ENCODE assay signal across 1 fruit fly cellular context in the genomic region with DNA sequence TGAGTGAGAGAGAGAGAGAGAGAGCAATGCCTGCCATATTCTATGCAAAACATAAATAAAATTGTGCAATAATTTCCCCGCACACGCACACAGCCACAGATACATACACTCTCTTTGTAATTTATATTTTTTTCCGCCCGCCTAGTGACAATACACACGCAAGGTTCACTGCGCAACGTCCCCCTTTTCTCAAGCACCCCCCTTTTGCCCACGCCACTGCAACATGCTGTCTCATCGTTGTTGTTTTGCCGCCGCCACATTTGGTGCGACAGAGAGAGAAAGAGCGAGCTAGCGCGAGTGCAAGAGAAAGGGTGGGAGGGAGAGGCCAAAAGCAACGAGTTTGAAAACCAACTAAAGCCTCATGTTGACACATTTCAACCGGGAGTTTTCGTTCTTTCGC.
TF ChIP-seq lines count a peak whose summit lies in the region.

No protein-coding gene starts in this region.

TF ChIP-seq in whole organism, embryonic, 481 proteins besides CTCF, POLR2A, EP300 and RAD21 (continued from another document and continues in another):
- no peak for TF ChIP-seq CG7745 (tag; optimal IDR thresholded peaks at IDR 0.05; lab: Kevin White, UChicago)
- TF ChIP-seq nom (GFP tag; optimal IDR thresholded peaks at IDR 0.05; lab: Kevin White, UChicago): peak; percentile 75
- TF ChIP-seq gem (tag; optimal IDR thresholded peaks at IDR 0.05; lab: Kevin White, UChicago): no peak
- peak; percentile 66; the same call in 1 of the 3 replicates for TF ChIP-seq otp (GFP tag; IDR thresholded peaks at IDR 0.05; lab: Robert Waterston, UW)
- TF ChIP-seq Nf-YB (GFP tag; optimal IDR thresholded peaks at IDR 0.05; lab: Kevin White, UChicago): peak; percentile 23
- TF ChIP-seq Sin3A (optimal IDR thresholded peaks at IDR 0.05; lab: Kevin White, UChicago): no peak
- peak; percentile 49 for TF ChIP-seq dmrt11E (tag; optimal IDR thresholded peaks at IDR 0.05; lab: Kevin White, UChicago)
- no peak for TF ChIP-seq Doc2 (GFP tag; IDR thresholded peaks at IDR 0.05; lab: Robert Waterston, UW)
- TF ChIP-seq Awh (GFP tag; IDR thresholded peaks at IDR 0.05; lab: Robert Waterston, UW): peak; percentile 78
- TF ChIP-seq Rx (GFP tag; IDR thresholded peaks at IDR 0.05; lab: Robert Waterston, UW): peak; percentile 62
- 0 out of 2 replicates have a peak, but pooled peaks have one; percentile 27 for TF ChIP-seq Nf-YA (GFP tag; IDR thresholded peaks at IDR 0.05; lab: Robert Waterston, UW)
- TF ChIP-seq CG5245 (GFP tag; optimal IDR thresholded peaks at IDR 0.05; lab: Kevin White, UChicago): peak; percentile 29
- TF ChIP-seq zf30C (GFP tag; optimal IDR thresholded peaks at IDR 0.05; lab: Kevin White, UChicago): no peak
- TF ChIP-seq bsh (GFP tag; optimal IDR thresholded peaks at IDR 0.05; lab: Kevin White, UChicago): peak in 1 of 2 experiments; percentile 45
- no peak for TF ChIP-seq CG12219 (GFP tag; optimal IDR thresholded peaks at IDR 0.05; lab: Kevin White, UChicago)
- peak; percentile 66 for TF ChIP-seq CG8944 (GFP tag; optimal IDR thresholded peaks at IDR 0.05; lab: Kevin White, UChicago)
- TF ChIP-seq ssp (GFP tag; IDR thresholded peaks at IDR 0.05; lab: Robert Waterston, UW): peak; percentile 27; the same call in 1 of the 2 replicates
- TF ChIP-seq salm (tag; optimal IDR thresholded peaks at IDR 0.05; lab: Kevin White, UChicago): no peak
- peak; percentile 42; the same call in 1 of the 2 replicates for TF ChIP-seq CG11696 (GFP tag; IDR thresholded peaks at IDR 0.05; lab: Robert Waterston, UW)
- no peak for TF ChIP-seq cad (GFP tag; optimal IDR thresholded peaks at IDR 0.05; lab: Kevin White, UChicago)
- peak; percentile 75 for TF ChIP-seq CG10321 (GFP tag; IDR thresholded peaks at IDR 0.05; lab: Robert Waterston, UW)
- peak; percentile 30 for TF ChIP-seq Max (GFP tag; optimal IDR thresholded peaks at IDR 0.05; lab: Kevin White, UChicago)
- peak; percentile 25 for TF ChIP-seq Fer3 (tag; optimal IDR thresholded peaks at IDR 0.05; lab: Kevin White, UChicago)
- TF ChIP-seq fru (optimal IDR thresholded peaks at IDR 0.05; lab: Kevin White, UChicago): no peak
- TF ChIP-seq CG14050 (GFP tag; IDR thresholded peaks at IDR 0.05; lab: Robert Waterston, UW): peak; percentile 55
- TF ChIP-seq CG9932 (GFP tag; IDR thresholded peaks at IDR 0.05; lab: Robert Waterston, UW): peak; percentile 67
- TF ChIP-seq Trl (optimal IDR thresholded peaks at IDR 0.05; lab: Kevin White, UChicago): peak; percentile 51 to 75
- TF ChIP-seq Trl (GFP tag; optimal IDR thresholded peaks at IDR 0.05; lab: Kevin White, UChicago): peak; percentile 16
- peak; percentile 36 for TF ChIP-seq CG2712 (tag; optimal IDR thresholded peaks at IDR 0.05; lab: Kevin White, UChicago)
- peak; percentile 12 for TF ChIP-seq Hey (tag; optimal IDR thresholded peaks at IDR 0.05; lab: Kevin White, UChicago)
- peak; percentile 51; the same call in 1 of the 2 replicates for TF ChIP-seq bowl (GFP tag; IDR thresholded peaks at IDR 0.05; lab: Robert Waterston, UW)
- TF ChIP-seq onecut (GFP tag; IDR thresholded peaks at IDR 0.05; lab: Robert Waterston, UW): peak; percentile 42; the same call in 1 of the 2 replicates
- peak; percentile 1 for TF ChIP-seq pfk (GFP tag; optimal IDR thresholded peaks at IDR 0.05; lab: Kevin White, UChicago)
- peak; percentile 65; the same call in 3 of the 4 replicates for TF ChIP-seq Gug (GFP tag; IDR thresholded peaks at IDR 0.05; lab: Robert Waterston, UW)
- peak; percentile 76 for TF ChIP-seq lbe (GFP tag; optimal IDR thresholded peaks at IDR 0.05; lab: Kevin White, UChicago)
- TF ChIP-seq gcm2 (GFP tag; optimal IDR thresholded peaks at IDR 0.05; lab: Kevin White, UChicago): peak; percentile 16
- TF ChIP-seq nmo (GFP tag; optimal IDR thresholded peaks at IDR 0.05; lab: Kevin White, UChicago): peak; percentile 48
- peak; percentile 47 for TF ChIP-seq repo (GFP tag; optimal IDR thresholded peaks at IDR 0.05; lab: Kevin White, UChicago)
- TF ChIP-seq bbx (GFP tag; IDR thresholded peaks at IDR 0.05; lab: Robert Waterston, UW; ENCODE audit: partially characterized antibody): 0 out of 2 replicates have a peak, but pooled peaks have one; percentile 17
- peak; percentile 38 for TF ChIP-seq Oli (tag; optimal IDR thresholded peaks at IDR 0.05; lab: Kevin White, UChicago)
- TF ChIP-seq fu2 (GFP tag; optimal IDR thresholded peaks at IDR 0.05; lab: Kevin White, UChicago): peak; percentile 53
- peak; percentile 29 for TF ChIP-seq CG16815 (GFP tag; optimal IDR thresholded peaks at IDR 0.05; lab: Kevin White, UChicago)
- TF ChIP-seq lilli (GFP tag; optimal IDR thresholded peaks at IDR 0.05; lab: Kevin White, UChicago): peak; percentile 81
- no peak for TF ChIP-seq Sox100B (GFP tag; optimal IDR thresholded peaks at IDR 0.05; lab: Kevin White, UChicago)
- peak; percentile 60 for TF ChIP-seq ind (GFP tag; optimal IDR thresholded peaks at IDR 0.05; lab: Kevin White, UChicago)
- 0 out of 2 replicates have a peak, but pooled peaks have one; percentile 48 for TF ChIP-seq aop (GFP tag; IDR thresholded peaks at IDR 0.05; lab: Robert Waterston, UW)
- no peak for TF ChIP-seq lov (optimal IDR thresholded peaks at IDR 0.05; lab: Kevin White, UChicago)
- 0 out of 3 replicates have a peak, but pooled peaks have one; percentile 57 for TF ChIP-seq lov (GFP tag; IDR thresholded peaks at IDR 0.05; lab: Robert Waterston, UW)
- TF ChIP-seq Mad (GFP tag; optimal IDR thresholded peaks at IDR 0.05; lab: Kevin White, UChicago): peak; percentile 61
- TF ChIP-seq Oaz (GFP tag; IDR thresholded peaks at IDR 0.05; lab: Robert Waterston, UW): peak; percentile 41; the same call in 1 of the 2 replicates
- peak; percentile 72 for TF ChIP-seq chn (GFP tag; optimal IDR thresholded peaks at IDR 0.05; lab: Kevin White, UChicago)
- TF ChIP-seq Dll (GFP tag; IDR thresholded peaks at IDR 0.05; lab: Robert Waterston, UW; ENCODE audit: partially characterized antibody): no peak
- peak; percentile 0 for TF ChIP-seq fd64A (GFP tag; optimal IDR thresholded peaks at IDR 0.05; lab: Kevin White, UChicago)
- TF ChIP-seq Dip3 (GFP tag; optimal IDR thresholded peaks at IDR 0.05; lab: Kevin White, UChicago): peak; percentile 69
- TF ChIP-seq wek (GFP tag; optimal IDR thresholded peaks at IDR 0.05; lab: Kevin White, UChicago): peak; percentile 27
- no peak for TF ChIP-seq CG4820 (GFP tag; optimal IDR thresholded peaks at IDR 0.05; lab: Kevin White, UChicago)
- TF ChIP-seq ara (GFP tag; IDR thresholded peaks at IDR 0.05; lab: Robert Waterston, UW): peak; percentile 62; the same call in 1 of the 2 replicates
- TF ChIP-seq Kr (GFP tag; optimal IDR thresholded peaks at IDR 0.05; lab: Kevin White, UChicago): no peak
- TF ChIP-seq vfl (GFP tag; optimal IDR thresholded peaks at IDR 0.05; lab: Kevin White, UChicago): peak; percentile 60
- TF ChIP-seq h (optimal IDR thresholded peaks at IDR 0.05; lab: Kevin White, UChicago): no peak
- no peak for TF ChIP-seq tap (tag; optimal IDR thresholded peaks at IDR 0.05; lab: Kevin White, UChicago)
- no peak; the same call in 1 of the 2 replicates for TF ChIP-seq CG31441 (GFP tag; IDR thresholded peaks at IDR 0.05; lab: Robert Waterston, UW)
- TF ChIP-seq Poxn (GFP tag; IDR thresholded peaks at IDR 0.05; lab: Robert Waterston, UW): no peak
- TF ChIP-seq Med (GFP tag; lab: Kevin White, UChicago): peak; percentile 96
- TF ChIP-seq wor (GFP tag; IDR thresholded peaks at IDR 0.05; lab: Robert Waterston, UW): peak; percentile 45; the same call in 1 of the 2 replicates
- TF ChIP-seq CG13424 (tag; optimal IDR thresholded peaks at IDR 0.05; lab: Kevin White, UChicago): peak; percentile 54
- peak; percentile 54 for TF ChIP-seq gcm (GFP tag; optimal IDR thresholded peaks at IDR 0.05; lab: Kevin White, UChicago)
- TF ChIP-seq slou (GFP tag; optimal IDR thresholded peaks at IDR 0.05; lab: Kevin White, UChicago): no peak
- TF ChIP-seq da (GFP tag; optimal IDR thresholded peaks at IDR 0.05; lab: Kevin White, UChicago): peak; percentile 38
- TF ChIP-seq CG4424 (GFP tag; optimal IDR thresholded peaks at IDR 0.05; lab: Kevin White, UChicago): peak; percentile 18
- TF ChIP-seq CkIIα-i1 (GFP tag; IDR thresholded peaks at IDR 0.05; lab: Robert Waterston, UW): no peak
- peak; percentile 26 for TF ChIP-seq Deaf1 (tag; optimal IDR thresholded peaks at IDR 0.05; lab: Kevin White, UChicago)
- TF ChIP-seq Asciz (GFP tag; optimal IDR thresholded peaks at IDR 0.05; lab: Kevin White, UChicago): no peak
- peak; percentile 30 for TF ChIP-seq CG3281 (GFP tag; optimal IDR thresholded peaks at IDR 0.05; lab: Kevin White, UChicago)
- peak; percentile 44 for TF ChIP-seq CG9727 (GFP tag; optimal IDR thresholded peaks at IDR 0.05; lab: Kevin White, UChicago)
- no peak for TF ChIP-seq vnd (GFP tag; IDR thresholded peaks at IDR 0.05; lab: Robert Waterston, UW; ENCODE audit: partially characterized antibody)
- peak; percentile 49 for TF ChIP-seq CG9609 (GFP tag; optimal IDR thresholded peaks at IDR 0.05; lab: Kevin White, UChicago)
- peak; percentile 45 for TF ChIP-seq CG17829 (tag; optimal IDR thresholded peaks at IDR 0.05; lab: Kevin White, UChicago)
- TF ChIP-seq phol (tag; optimal IDR thresholded peaks at IDR 0.05; lab: Kevin White, UChicago): peak; percentile 72
- no peak for TF ChIP-seq dan (GFP tag; IDR thresholded peaks at IDR 0.05; lab: Robert Waterston, UW)
- TF ChIP-seq scrt (GFP tag; optimal IDR thresholded peaks at IDR 0.05; lab: Kevin White, UChicago): peak; percentile 71
- peak; percentile 58 for TF ChIP-seq Camta (GFP tag; optimal IDR thresholded peaks at IDR 0.05; lab: Kevin White, UChicago)
- TF ChIP-seq trh (GFP tag; optimal IDR thresholded peaks at IDR 0.05; lab: Kevin White, UChicago): peak; percentile 23
- no peak for TF ChIP-seq CG3065 (GFP tag; optimal IDR thresholded peaks at IDR 0.05; lab: Kevin White, UChicago)
- TF ChIP-seq CG10654 (GFP tag; optimal IDR thresholded peaks at IDR 0.05; lab: Kevin White, UChicago): peak; percentile 16
- TF ChIP-seq TFAM (GFP tag; optimal IDR thresholded peaks at IDR 0.05; lab: Kevin White, UChicago): no peak
- TF ChIP-seq CG4328 (GFP tag; optimal IDR thresholded peaks at IDR 0.05; lab: Kevin White, UChicago): peak; percentile 18
- TF ChIP-seq chinmo (GFP tag; IDR thresholded peaks at IDR 0.05; lab: Robert Waterston, UW; ENCODE audit: partially characterized antibody): 0 out of 4 replicates have a peak, but pooled peaks have one; percentile 67
- TF ChIP-seq ato (GFP tag; IDR thresholded peaks at IDR 0.05; lab: Robert Waterston, UW; ENCODE audit: partially characterized antibody): no peak
- TF ChIP-seq Neu2 (GFP tag; optimal IDR thresholded peaks at IDR 0.05; lab: Kevin White, UChicago; ENCODE audit: borderline replicate concordance): no peak
- peak; percentile 82 for TF ChIP-seq CG14441 (GFP tag; IDR thresholded peaks at IDR 0.05; lab: Robert Waterston, UW)
- TF ChIP-seq CG17186 (GFP tag; optimal IDR thresholded peaks at IDR 0.05; lab: Kevin White, UChicago): peak; percentile 17
- TF ChIP-seq CG1024 (GFP tag; IDR thresholded peaks at IDR 0.05; lab: Robert Waterston, UW): no peak
- peak; percentile 17 for TF ChIP-seq ATbp (GFP tag; optimal IDR thresholded peaks at IDR 0.05; lab: Kevin White, UChicago)
- peak; percentile 74 for TF ChIP-seq sisA (GFP tag; IDR thresholded peaks at IDR 0.05; lab: Robert Waterston, UW)
- TF ChIP-seq dpn (GFP tag; optimal IDR thresholded peaks at IDR 0.05; lab: Kevin White, UChicago): peak; percentile 73 to 75
- peak; percentile 52 for TF ChIP-seq grau (tag; optimal IDR thresholded peaks at IDR 0.05; lab: Kevin White, UChicago)
- peak; percentile 18 for TF ChIP-seq twi (tag; optimal IDR thresholded peaks at IDR 0.05; lab: Kevin White, UChicago)
- TF ChIP-seq CG12104 (GFP tag; optimal IDR thresholded peaks at IDR 0.05; lab: Kevin White, UChicago): peak; percentile 27
- TF ChIP-seq HmgZ (tag; optimal IDR thresholded peaks at IDR 0.05; lab: Kevin White, UChicago): no peak
- peak; percentile 74; the same call in 2 of the 3 replicates for TF ChIP-seq sr (GFP tag; IDR thresholded peaks at IDR 0.05; lab: Robert Waterston, UW)
- no peak for TF ChIP-seq tna (GFP tag; IDR thresholded peaks at IDR 0.05; lab: Robert Waterston, UW; ENCODE audit: partially characterized antibody)
- peak; percentile 81 for TF ChIP-seq row (GFP tag; IDR thresholded peaks at IDR 0.05; lab: Robert Waterston, UW)
- no peak for TF ChIP-seq yki (optimal IDR thresholded peaks at IDR 0.05; lab: Kevin White, UChicago)
- no peak for TF ChIP-seq CG3995 (GFP tag; optimal IDR thresholded peaks at IDR 0.05; lab: Kevin White, UChicago)
- TF ChIP-seq HmgD (GFP tag; optimal IDR thresholded peaks at IDR 0.05; lab: Kevin White, UChicago): peak; percentile 36
- TF ChIP-seq NFAT (GFP tag; IDR thresholded peaks at IDR 0.05; lab: Robert Waterston, UW): peak; percentile 58
- TF ChIP-seq Dp (GFP tag; optimal IDR thresholded peaks at IDR 0.05; lab: Kevin White, UChicago): no peak
- TF ChIP-seq Ravus (GFP tag; IDR thresholded peaks at IDR 0.05; lab: Robert Waterston, UW): no peak; the same call in 1 of the 2 replicates
- no peak for TF ChIP-seq CG17912 (GFP tag; optimal IDR thresholded peaks at IDR 0.05; lab: Kevin White, UChicago)
- no peak for TF ChIP-seq fd96Cb (tag; optimal IDR thresholded peaks at IDR 0.05; lab: Kevin White, UChicago)
- TF ChIP-seq CG6689 (GFP tag; IDR thresholded peaks at IDR 0.05; lab: Robert Waterston, UW): peak; percentile 53; the same call in 1 of the 2 replicates
- TF ChIP-seq zen2 (GFP tag; IDR thresholded peaks at IDR 0.05; lab: Robert Waterston, UW; ENCODE audit: partially characterized antibody): no peak
- TF ChIP-seq CG11560 (tag; IDR thresholded peaks at IDR 0.05; lab: Robert Waterston, UW): no peak; the same call in 2 of the 3 replicates
- TF ChIP-seq CG4854 (GFP tag; optimal IDR thresholded peaks at IDR 0.05; lab: Kevin White, UChicago): peak; percentile 25
- TF ChIP-seq CG10209 (GFP tag; optimal IDR thresholded peaks at IDR 0.05; lab: Kevin White, UChicago): peak; percentile 54
- no peak for TF ChIP-seq CG31365 (tag; optimal IDR thresholded peaks at IDR 0.05; lab: Kevin White, UChicago)
- no peak for TF ChIP-seq fd3F (GFP tag; optimal IDR thresholded peaks at IDR 0.05; lab: Kevin White, UChicago)
- TF ChIP-seq Side (GFP tag; optimal IDR thresholded peaks at IDR 0.05; lab: Kevin White, UChicago): peak; percentile 55
- TF ChIP-seq hkb (optimal IDR thresholded peaks at IDR 0.05; lab: Kevin White, UChicago): no peak
- TF ChIP-seq hkb (GFP tag; IDR thresholded peaks at IDR 0.05; lab: Robert Waterston, UW): peak; percentile 60
- TF ChIP-seq psq (GFP tag; optimal IDR thresholded peaks at IDR 0.05; lab: Kevin White, UChicago): no peak
- peak; percentile 71 for TF ChIP-seq CG11504 (tag; optimal IDR thresholded peaks at IDR 0.05; lab: Kevin White, UChicago)
- TF ChIP-seq ase (GFP tag; IDR thresholded peaks at IDR 0.05; lab: Robert Waterston, UW): peak; percentile 69; the same call in 2 of the 3 replicates
